Fruit fly (Drosophila melanogaster) whole organism, adult: ENCODE measurements around the gene Tbc1d22.

Experiments
- CG1620 ChIP-seq: fragments of 200-800 bp; sonication (Bioruptor generic); optimal IDR thresholded peaks from 2 replicates; lab custom pipeline; 2016; ENCODE audit warnings: missing biosample characterization, missing genetic modification characterization
- tj ChIP-seq: fragments of 200-800 bp; sonication (Bioruptor generic); optimal IDR thresholded peaks from 3 replicates; lab custom pipeline; 2017; ENCODE audit warnings: missing biosample characterization, mild to moderate bottlenecking, missing genetic modification characterization, moderate library complexity

DNA sequence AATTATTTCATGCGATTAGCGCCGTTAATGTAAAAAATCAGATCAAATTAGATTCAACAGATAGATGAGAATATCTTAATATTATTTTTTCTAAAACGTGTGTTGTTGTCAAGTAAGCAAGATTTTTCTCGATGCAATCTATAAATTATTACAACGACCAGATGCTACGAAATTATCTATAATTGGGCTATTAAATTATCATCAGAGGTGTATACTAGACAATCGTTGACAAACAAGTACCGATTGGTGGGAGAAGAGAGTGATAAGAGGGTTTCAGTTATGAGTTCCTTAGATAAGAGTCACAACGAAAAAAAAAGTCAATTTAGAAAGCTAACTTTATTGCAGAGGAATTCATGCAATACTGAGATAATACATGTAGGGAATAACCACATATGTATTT lies 34.5 kb upstream of the Tbc1d22 start:
- TF ChIP-seq CG1620 (GFP tag; lab: Kevin White, UChicago) = no peak
- no peak for TF ChIP-seq tj (GFP tag; lab: Kevin White, UChicago)
